Fruit fly (Drosophila melanogaster) whole organism, embryonic: ENCODE data around the gene Dscam2.

Experiments used
- Atf-2 ChIP-seq: fragments of 200-800 bp; sonication (Bioruptor generic); optimal IDR thresholded peaks from 2 replicates; lab custom pipeline; 2016; ENCODE audit warnings: missing biosample characterization, missing genetic modification characterization
- Atf3 ChIP-seq: fragments of 200-800 bp; sonication (Bioruptor generic); optimal IDR thresholded peaks from 3 replicates; lab custom pipeline; 2016; ENCODE audit warnings: missing biosample characterization, missing genetic modification characterization
- B-H2 ChIP-seq: fragments of 200-800 bp; sonication (Bioruptor generic); optimal IDR thresholded peaks from 2 replicates; lab custom pipeline; 2018; ENCODE audit warnings: missing biosample characterization, mild to moderate bottlenecking, missing genetic modification characterization
- CG13894 ChIP-seq: fragments of 200-800 bp; sonication (Bioruptor generic); optimal IDR thresholded peaks from 3 replicates; lab custom pipeline; 2018; ENCODE audit warnings: missing biosample characterization, mild to moderate bottlenecking, missing genetic modification characterization, moderate library complexity
- CG14441 ChIP-seq: fragments of 200-800 bp; sonication (Bioruptor generic); IDR thresholded peaks from 2 replicates; pipeline ENCODE4 v1.3.6; 2022; ENCODE audit warnings: missing biosample characterization, missing genetic modification characterization
- CG15073 ChIP-seq: fragments of 200-800 bp; sonication (Bioruptor generic); optimal IDR thresholded peaks from 2 replicates; lab custom pipeline; 2016; ENCODE audit warnings: missing biosample characterization, missing genetic modification characterization
- CG1603 ChIP-seq: fragments of 200-800 bp; sonication (Bioruptor generic); optimal IDR thresholded peaks from 2 replicates; lab custom pipeline; 2019; ENCODE audit warnings: missing biosample characterization, mild to moderate bottlenecking, missing genetic modification characterization, moderate library complexity
- CG16813 ChIP-seq: fragments of 200-800 bp; sonication (Bioruptor generic); IDR thresholded peaks from 3 replicates; pipeline ENCODE4 v1.3.6; 2022; ENCODE audit warnings: missing biosample characterization, missing genetic modification characterization; ENCODE audit not compliant: partially characterized antibody
- CG1792 ChIP-seq: fragments of 200-800 bp; sonication (Bioruptor generic); optimal IDR thresholded peaks from 2 replicates; lab custom pipeline; 2016; ENCODE audit warnings: missing biosample characterization, missing genetic modification characterization
- CG2199 ChIP-seq: fragments of 200-800 bp; sonication (Bioruptor generic); IDR thresholded peaks from 3 replicates; pipeline ENCODE4 v1.3.6; 2022; ENCODE audit warnings: missing biosample characterization, missing genetic modification characterization
- CG4854 ChIP-seq: fragments of 200-800 bp; sonication (Bioruptor generic); optimal IDR thresholded peaks from 2 replicates; lab custom pipeline; 2016; ENCODE audit warnings: missing biosample characterization, missing genetic modification characterization, inconsistent platforms
- CG6175 ChIP-seq: fragments of 200-800 bp; sonication (Bioruptor generic); IDR thresholded peaks from 3 replicates; pipeline ENCODE4 v1.3.6; 2022; ENCODE audit warnings: missing biosample characterization, missing genetic modification characterization
- CG7372 ChIP-seq: fragments of 200-800 bp; sonication (Bioruptor generic); IDR thresholded peaks from 2 replicates; pipeline ENCODE4 v1.3.6; 2022; ENCODE audit warnings: missing biosample characterization, missing genetic modification characterization
- CG8290 ChIP-seq, 3 experiments: fragments of 200-800 bp; sonication (Bioruptor generic); optimal IDR thresholded peaks; 2 replicates each; lab custom pipeline; 2016 to 2019; ENCODE audit warnings: missing biosample characterization in 3 of 3, missing genetic modification characterization in 3 of 3, mild to moderate bottlenecking in 2 of 3, moderate library complexity in 1 of 3
- CG8478 ChIP-seq: fragments of >200 bp; optimal IDR thresholded peaks from 2 replicates; lab custom pipeline; 2018
- CG9817 ChIP-seq: fragments of 200-800 bp; sonication (Bioruptor generic); optimal IDR thresholded peaks from 2 replicates; lab custom pipeline; 2018; ENCODE audit warnings: missing biosample characterization, mild to moderate bottlenecking, missing genetic modification characterization, moderate library complexity
- CHES-1-like ChIP-seq: fragments of 200-800 bp; sonication (Bioruptor generic); optimal IDR thresholded peaks from 2 replicates; lab custom pipeline; 2016; ENCODE audit warnings: missing biosample characterization, missing genetic modification characterization
- Dp ChIP-seq: fragments of 200-800 bp; sonication (Bioruptor generic); optimal IDR thresholded peaks from 2 replicates; lab custom pipeline; 2018; ENCODE audit warnings: missing biosample characterization, mild to moderate bottlenecking, missing genetic modification characterization, moderate library complexity
- Eip74EF ChIP-seq, 2 experiments: fragments of 200-800 bp in 1 of 2; fragments of >200 bp in 1 of 2; sonication (Bioruptor generic) in 1 of 2; optimal IDR thresholded peaks; 2 replicates each; lab custom pipeline; 2017 to 2019; ENCODE audit warnings: missing biosample characterization in 2 of 2, missing genetic modification characterization in 2 of 2, mild to moderate bottlenecking in 1 of 2, moderate library complexity in 1 of 2
- Fer2 ChIP-seq: fragments of 200-800 bp; sonication (Bioruptor generic); optimal IDR thresholded peaks from 2 replicates; lab custom pipeline; 2018; ENCODE audit warnings: missing biosample characterization, mild to moderate bottlenecking, missing genetic modification characterization, moderate library complexity
- H2.0 ChIP-seq: fragments of 200-800 bp; sonication (Bioruptor generic); IDR thresholded peaks from 2 replicates; pipeline ENCODE4 v1.3.6; 2022; ENCODE audit warnings: missing biosample characterization, missing genetic modification characterization
- HLH4C ChIP-seq: fragments of 200-800 bp; sonication (Bioruptor generic); IDR thresholded peaks from 3 replicates; pipeline ENCODE4 v1.3.6; 2022; ENCODE audit warnings: missing biosample characterization, missing genetic modification characterization; ENCODE audit not compliant: partially characterized antibody
- HLHmδ ChIP-seq: fragments of 200-800 bp; sonication (Bioruptor generic); optimal IDR thresholded peaks from 2 replicates; lab custom pipeline; 2018; ENCODE audit warnings: missing biosample characterization, mild to moderate bottlenecking, missing genetic modification characterization, moderate library complexity
- Hmr ChIP-seq: fragments of 200-800 bp; sonication (Bioruptor generic); optimal IDR thresholded peaks from 3 replicates; lab custom pipeline; 2017; ENCODE audit warnings: mild to moderate bottlenecking, missing biosample characterization, missing genetic modification reagents, missing genetic modification characterization
- Lhr ChIP-seq: fragments of 200-800 bp; sonication (Bioruptor generic); optimal IDR thresholded peaks from 3 replicates; lab custom pipeline; 2017; ENCODE audit warnings: mild to moderate bottlenecking, missing biosample characterization, missing genetic modification reagents, missing genetic modification characterization
- Med ChIP-seq: fragments of 200-800 bp; sonication (Bioruptor generic); peaks from one replicate; lab custom pipeline; 2016; ENCODE audit warnings: missing biosample characterization, missing genetic modification characterization, mild to moderate bottlenecking, inconsistent platforms, moderate library complexity
- NC2α ChIP-seq: fragments of 200-800 bp; sonication (Bioruptor generic); optimal IDR thresholded peaks from 2 replicates; lab custom pipeline; 2016; ENCODE audit warnings: missing biosample characterization, missing genetic modification characterization
- Sox102F ChIP-seq: fragments of 200-800 bp; sonication (Bioruptor generic); optimal IDR thresholded peaks from 2 replicates; lab custom pipeline; 2018; ENCODE audit warnings: missing biosample characterization, mild to moderate bottlenecking, missing genetic modification characterization, moderate library complexity
- chinmo ChIP-seq: fragments of 200-800 bp; sonication (Bioruptor generic); IDR thresholded peaks from 4 replicates; pipeline ENCODE4 v1.3.6; 2022; ENCODE audit warnings: missing biosample characterization, missing genetic modification characterization; ENCODE audit not compliant: partially characterized antibody
- crol ChIP-seq: fragments of 200-800 bp; sonication (Bioruptor generic); IDR thresholded peaks from 2 replicates; pipeline ENCODE4 v1.3.6; 2022; ENCODE audit warnings: missing biosample characterization, missing genetic modification characterization
- dm ChIP-seq: fragments of 200-800 bp; sonication (Bioruptor generic); optimal IDR thresholded peaks from 3 replicates; lab custom pipeline; 2016; ENCODE audit warnings: missing biosample characterization, missing genetic modification characterization
- dmrt99B ChIP-seq: fragments of 200-800 bp; sonication (Bioruptor generic); optimal IDR thresholded peaks from 2 replicates; lab custom pipeline; 2018; ENCODE audit warnings: missing biosample characterization, mild to moderate bottlenecking, missing genetic modification characterization, moderate library complexity
- gfzf ChIP-seq: fragments of 200-800 bp; sonication (Bioruptor generic); optimal IDR thresholded peaks from 2 replicates; lab custom pipeline; 2016; ENCODE audit warnings: missing biosample characterization, mild to moderate bottlenecking, missing genetic modification characterization, moderate library complexity
- gt ChIP-seq: fragments of 200-800 bp; sonication (Bioruptor generic); IDR thresholded peaks from 2 replicates; pipeline ENCODE4 v1.3.6; 2022; ENCODE audit warnings: missing biosample characterization, missing genetic modification characterization
- hbn ChIP-seq: fragments of 200-800 bp; sonication (Bioruptor generic); IDR thresholded peaks from 2 replicates; pipeline ENCODE4 v1.3.6; 2022; ENCODE audit warnings: missing biosample characterization, missing genetic modification characterization; ENCODE audit not compliant: partially characterized antibody
- hth ChIP-seq: fragments of >200 bp; optimal IDR thresholded peaks from 2 replicates; lab custom pipeline; 2017; ENCODE audit warnings: inconsistent platforms
- inv ChIP-seq: fragments of 200-800 bp; sonication (Bioruptor generic); IDR thresholded peaks from 2 replicates; pipeline ENCODE4 v1.3.6; 2022; ENCODE audit warnings: missing biosample characterization, missing genetic modification characterization; ENCODE audit not compliant: partially characterized antibody
- jumu ChIP-seq: fragments of 200-800 bp; sonication (Bioruptor generic); optimal IDR thresholded peaks from 3 replicates; lab custom pipeline; 2016; ENCODE audit warnings: missing biosample characterization, missing genetic modification characterization
- kni ChIP-seq: fragments of 200-800 bp; sonication (Bioruptor generic); optimal IDR thresholded peaks from 3 replicates; lab custom pipeline; 2017; ENCODE audit warnings: mild to moderate bottlenecking, missing biosample characterization, missing genetic modification reagents, missing genetic modification characterization
- knrl ChIP-seq: fragments of 200-800 bp; sonication (Bioruptor generic); IDR thresholded peaks from 3 replicates; pipeline ENCODE4 v1.3.6; 2022; ENCODE audit warnings: missing biosample characterization, missing genetic modification characterization; ENCODE audit not compliant: partially characterized antibody
- nau ChIP-seq: fragments of 200-800 bp; sonication (Bioruptor generic); optimal IDR thresholded peaks from 3 replicates; lab custom pipeline; 2017; ENCODE audit warnings: missing biosample characterization, mild to moderate bottlenecking, missing genetic modification characterization, missing genetic modification reagents
- pnt ChIP-seq: fragments of 200-800 bp; sonication (Bioruptor generic); optimal IDR thresholded peaks from 3 replicates; lab custom pipeline; 2016; ENCODE audit warnings: missing biosample characterization, missing genetic modification characterization
- prd ChIP-seq, 3 experiments: fragments of >200 bp in 2 of 3; fragments of 200-800 bp in 1 of 3; sonication (Bioruptor generic) in 1 of 3; optimal IDR thresholded peaks in 2 of 3; IDR thresholded peaks in 1 of 3; 2 replicates in 2 of 3; 3 replicates in 1 of 3; pipeline versions ENCODE4 v1.3.6 to Lab custom; 2017 to 2022; ENCODE audit warnings: missing biosample characterization in 1 of 3, missing genetic modification characterization in 1 of 3
- sd ChIP-seq: fragments of 200-800 bp; sonication (Bioruptor generic); optimal IDR thresholded peaks from 3 replicates; lab custom pipeline; 2018; ENCODE audit warnings: missing biosample characterization, mild to moderate bottlenecking, missing genetic modification characterization, moderate library complexity
- slp2 ChIP-seq: fragments of 200-800 bp; sonication (Bioruptor generic); optimal IDR thresholded peaks from 2 replicates; lab custom pipeline; 2016; ENCODE audit warnings: missing biosample characterization, missing genetic modification characterization
- tup ChIP-seq: fragments of 200-800 bp; sonication (Bioruptor generic); optimal IDR thresholded peaks from 2 replicates; lab custom pipeline; 2016; ENCODE audit warnings: missing biosample characterization, mild to moderate bottlenecking, missing genetic modification characterization, moderate library complexity
- vfl ChIP-seq: fragments of 200-800 bp; sonication (Bioruptor generic); optimal IDR thresholded peaks from 2 replicates; lab custom pipeline; 2016; ENCODE audit warnings: missing biosample characterization, missing genetic modification characterization
- zfh1 ChIP-seq: fragments of 200-800 bp; sonication (Bioruptor generic); IDR thresholded peaks from 3 replicates; pipeline ENCODE4 v1.3.6; 2022; ENCODE audit warnings: missing biosample characterization, missing genetic modification characterization

The Dscam2 gene

dm6 chr3L:7125289-7125955, 64.3 kb downstream of the Dscam2 start, which contains the start of the genes msl-3 and BBS1 (continued):
- TF ChIP-seq Fer2 (tag; lab: Kevin White, UChicago) (no peak), Lhr (GFP tag; lab: Kevin White, UChicago) (peak; percentile 28), dmrt99B (no peak), CG8290 (GFP tag; optimal IDR thresholded peaks at IDR 0.05; lab: Kevin White, UChicago) (no peak), CG8290 (tag; optimal IDR thresholded peaks at IDR 0.05; lab: Kevin White, UChicago) (no peak), kni (GFP tag; lab: Kevin White, UChicago) (no peak), CG8478 (lab: Kevin White, UChicago) (no peak), prd (optimal IDR thresholded peaks at IDR 0.05; lab: Kevin White, UChicago) (no peak), prd (GFP tag; IDR thresholded peaks at IDR 0.05; lab: Robert Waterston, UW) (no peak), CG13894 (tag; lab: Kevin White, UChicago) (no peak), HLHmδ (GFP tag; lab: Kevin White, UChicago) (no peak), chinmo (GFP tag; lab: Robert Waterston, UW) (no peak), CG16813 (peak; percentile 71), Med (GFP tag; lab: Kevin White, UChicago) (peak; percentile 80), pnt (GFP tag; lab: Kevin White, UChicago) (no peak), hth (lab: Kevin White, UChicago) (no peak), CG1792 (no peak), CG6175 (no peak), knrl (GFP tag; lab: Robert Waterston, UW) (peak; percentile 59), Dp (GFP tag; lab: Kevin White, UChicago) (peak; percentile 95), HLH4C (GFP tag; lab: Robert Waterston, UW) (peak; percentile 81), crol (GFP tag; lab: Robert Waterston, UW) (no peak), Sox102F (GFP tag; lab: Kevin White, UChicago) (no peak), vfl (no peak), B-H2 (GFP tag; lab: Kevin White, UChicago) (no peak), Eip74EF (GFP tag; optimal IDR thresholded peaks at IDR 0.05; lab: Kevin White, UChicago) (no peak), tup (no peak), Atf-2 (GFP tag; lab: Kevin White, UChicago) (no peak), slp2 (GFP tag; lab: Kevin White, UChicago) (no peak), CHES-1-like (GFP tag; lab: Kevin White, UChicago) (peak; percentile 42), CG2199 (GFP tag; lab: Robert Waterston, UW) (no peak), jumu (GFP tag; lab: Kevin White, UChicago) (no peak), hbn (0 out of 2 replicates have a peak, but pooled peaks have one; percentile 52), gfzf (GFP tag; lab: Kevin White, UChicago) (peak; percentile 49), inv (peak; percentile 33; the same call in 1 of the 2 replicates), nau (no peak), zfh1 (GFP tag; lab: Robert Waterston, UW) (no peak), sd (tag; lab: Kevin White, UChicago) (no peak), NC2α (no peak), CG14441 (GFP tag; lab: Robert Waterston, UW) (no peak), Atf3 (GFP tag; lab: Kevin White, UChicago) (no peak), CG1603 (tag; lab: Kevin White, UChicago) (peak; percentile 71), CG4854 (no peak), gt (GFP tag; lab: Robert Waterston, UW) (no peak), CG7372 (GFP tag; lab: Robert Waterston, UW) (no peak), CG9817 (no peak), H2.0 (GFP tag; lab: Robert Waterston, UW) (no peak), Hmr (GFP tag; lab: Kevin White, UChicago) (no peak), CG15073 (GFP tag; lab: Kevin White, UChicago) (no peak), dm (GFP tag; lab: Kevin White, UChicago) (peak; percentile 16)
